Fruit fly (Drosophila melanogaster): ENCODE data around the gene CG16798.

The CG16798 gene

dm6 chr2L:20414750-20415211 lies 32.6 kb upstream of the CG16798 start, which contains the start of gene CG10947 (continued):
- TF ChIP-seq lz (GFP tag; optimal IDR thresholded peaks at IDR 0.05) = peak; percentile 65
- no peak for TF ChIP-seq CG16779 (tag; optimal IDR thresholded peaks at IDR 0.05)
- peak; percentile 46 for TF ChIP-seq OdsH (GFP tag; optimal IDR thresholded peaks at IDR 0.05)
- no peak for TF ChIP-seq CG10669 (GFP tag; optimal IDR thresholded peaks at IDR 0.05)
- TF ChIP-seq CG3032 (tag; optimal IDR thresholded peaks at IDR 0.05) = peak; percentile 5
- TF ChIP-seq spab (GFP tag; optimal IDR thresholded peaks at IDR 0.05) = no peak
- TF ChIP-seq Met (GFP tag; optimal IDR thresholded peaks at IDR 0.05) = peak; percentile 47
- no peak for TF ChIP-seq CG6276 (GFP tag; optimal IDR thresholded peaks at IDR 0.05)
- no peak for TF ChIP-seq dsx (GFP tag; optimal IDR thresholded peaks at IDR 0.05; ENCODE audit: poor library complexity, severe bottlenecking)
- peak; percentile 36 for TF ChIP-seq acj6 (GFP tag; optimal IDR thresholded peaks at IDR 0.05)
- peak; percentile 48 for TF ChIP-seq fkh (GFP tag; optimal IDR thresholded peaks at IDR 0.05)
- peak; percentile 58 for TF ChIP-seq pdm3 (GFP tag; optimal IDR thresholded peaks at IDR 0.05)
- TF ChIP-seq CG3919 (GFP tag; optimal IDR thresholded peaks at IDR 0.05) = peak; percentile 75

dm6 chr2L:20413826-20414225 lies 31.7 kb upstream of the CG16798 start:
- no peak for TF ChIP-seq svp (GFP tag)
- TF ChIP-seq CG10669 (GFP tag; optimal IDR thresholded peaks at IDR 0.05) = no peak
- no peak for TF ChIP-seq OdsH (GFP tag; optimal IDR thresholded peaks at IDR 0.05)
- no peak for TF ChIP-seq achi (GFP tag; optimal IDR thresholded peaks at IDR 0.05)
- no peak for TF ChIP-seq cyc (GFP tag; optimal IDR thresholded peaks at IDR 0.05)
- no peak for TF ChIP-seq Met (GFP tag; optimal IDR thresholded peaks at IDR 0.05)
- no peak for TF ChIP-seq fd59A (GFP tag; optimal IDR thresholded peaks at IDR 0.05)

- TF ChIP-seq Eip78C (GFP tag) = peak; percentile 52
- TF ChIP-seq CG32006 (GFP tag; optimal IDR thresholded peaks at IDR 0.05) = peak; percentile 32
- no peak for TF ChIP-seq Sox14 (GFP tag; optimal IDR thresholded peaks at IDR 0.05)
These were observed 19.3 kb upstream of the CG16798 start for dm6 chr2L:20401408-20401807.

dm6 chr2L:20400875-20401274 lies 18.7 kb upstream of the CG16798 start:
- TF ChIP-seq CG8119 (GFP tag; IDR thresholded peaks at IDR 0.05) = no peak
- no peak for TF ChIP-seq net (GFP tag; optimal IDR thresholded peaks at IDR 0.05)
- TF ChIP-seq Hr38 (GFP tag; optimal IDR thresholded peaks at IDR 0.05) = no peak
- TF ChIP-seq CG10631 (GFP tag; optimal IDR thresholded peaks at IDR 0.05) = no peak
- TF ChIP-seq CG9139 (GFP tag; optimal IDR thresholded peaks at IDR 0.05) = no peak
- no peak for TF ChIP-seq achi (GFP tag; optimal IDR thresholded peaks at IDR 0.05)
- TF ChIP-seq cyc (GFP tag; optimal IDR thresholded peaks at IDR 0.05) = no peak
- TF ChIP-seq CG16779 (tag; optimal IDR thresholded peaks at IDR 0.05) = no peak
- TF ChIP-seq esn (GFP tag; optimal IDR thresholded peaks at IDR 0.05) = no peak
- no peak for TF ChIP-seq Eip78C (GFP tag)
- no peak for TF ChIP-seq salr (GFP tag; optimal IDR thresholded peaks at IDR 0.05)
- no peak for TF ChIP-seq CG11762 (GFP tag; optimal IDR thresholded peaks at IDR 0.05; ENCODE audit: insufficient read depth)
- TF ChIP-seq dsx (GFP tag; optimal IDR thresholded peaks at IDR 0.05; ENCODE audit: poor library complexity, severe bottlenecking) = no peak
- no peak for TF ChIP-seq Hr4 (GFP tag; optimal IDR thresholded peaks at IDR 0.05)
- no peak for TF ChIP-seq acj6 (GFP tag; optimal IDR thresholded peaks at IDR 0.05)
- TF ChIP-seq CG6276 (GFP tag; optimal IDR thresholded peaks at IDR 0.05) = no peak
- TF ChIP-seq CG15336 (GFP tag; IDR thresholded peaks at IDR 0.05) = no peak
- TF ChIP-seq fd59A (GFP tag; optimal IDR thresholded peaks at IDR 0.05) = no peak
- TF ChIP-seq CG10669 (GFP tag; optimal IDR thresholded peaks at IDR 0.05) = no peak
- TF ChIP-seq dac (GFP tag; optimal IDR thresholded peaks at IDR 0.05) = no peak

- TF ChIP-seq OdsH (GFP tag; optimal IDR thresholded peaks at IDR 0.05) = no peak
- no peak for TF ChIP-seq CG10669 (GFP tag; optimal IDR thresholded peaks at IDR 0.05)
- 0 out of 3 replicates have a peak, but pooled peaks have one; percentile 32 for TF ChIP-seq CG6163 (GFP tag; IDR thresholded peaks at IDR 0.05)
- TF ChIP-seq Eip78C (GFP tag) = peak; percentile 16
- no peak for TF ChIP-seq vri (GFP tag; optimal IDR thresholded peaks at IDR 0.05)
- peak; percentile 96 for TF ChIP-seq svp (GFP tag)
- TF ChIP-seq Ets21C (GFP tag; optimal IDR thresholded peaks at IDR 0.05) = no peak
- TF ChIP-seq Hr39 (GFP tag; optimal IDR thresholded peaks at IDR 0.05) = peak; percentile 60
- TF ChIP-seq acj6 (GFP tag; optimal IDR thresholded peaks at IDR 0.05) = no peak
These were observed 17.1 kb upstream of the CG16798 start for dm6 chr2L:20399239-20399638.

Data from whole organism, prepupa.